Worm (Caenorhabditis elegans) whole organism, L3 larva: Measurements from ENCODE around the gene C31H2.4.

Source experiments
- R02D3.7 ChIP-seq: fragments of 150-350 bp; optimal IDR thresholded peaks from 2 replicates; lab custom pipeline; 2014; ENCODE audit warnings: missing biosample characterization, missing genetic modification characterization
- ZK546.5 ChIP-seq: sonication (generic microtip); optimal IDR thresholded peaks from 2 replicates; lab custom pipeline; 2017; ENCODE audit warnings: missing biosample characterization, missing genetic modification characterization
- aly-2 ChIP-seq: fragments of 150-350 bp; optimal IDR thresholded peaks from 2 replicates; lab custom pipeline; 2014; ENCODE audit warnings: missing biosample characterization, missing genetic modification characterization
- ceh-28 ChIP-seq: fragments of 150-350 bp; optimal IDR thresholded peaks from 2 replicates; lab custom pipeline; 2014; ENCODE audit warnings: missing biosample characterization, missing genetic modification reagents, missing genetic modification characterization
- egl-27 ChIP-seq: sonication (generic microtip); optimal IDR thresholded peaks from 4 replicates; lab custom pipeline; 2017; ENCODE audit warnings: missing biosample characterization, missing genetic modification reagents, missing genetic modification characterization
- elt-1 ChIP-seq: fragments of 150-350 bp; optimal IDR thresholded peaks from 2 replicates; lab custom pipeline; 2014; ENCODE audit warnings: missing biosample characterization, missing genetic modification characterization
- elt-2 ChIP-seq: sonication (generic microtip); optimal IDR thresholded peaks from 2 replicates; lab custom pipeline; 2016; ENCODE audit warnings: missing genetic modification reagents, mild to moderate bottlenecking, missing genetic modification characterization, missing compliant biosample characterization
- elt-3 ChIP-seq, 3 experiments: fragments of 150-350 bp in 1 of 3; sonication (generic microtip) in 2 of 3; optimal IDR thresholded peaks; 2 replicates in 2 of 3; 4 replicates in 1 of 3; lab custom pipeline; 2014 to 2017; ENCODE audit warnings: missing biosample characterization in 3 of 3, missing genetic modification characterization in 3 of 3
- eor-1 ChIP-seq, 2 experiments: fragments of 150-350 bp; optimal IDR thresholded peaks; 2 replicates each; lab custom pipeline; 2014 to 2018; ENCODE audit warnings: missing biosample characterization in 2 of 2, missing genetic modification characterization in 2 of 2
- fkh-10 ChIP-seq: sonication (generic microtip); optimal IDR thresholded peaks from 2 replicates; lab custom pipeline; 2017; ENCODE audit warnings: missing biosample characterization, missing genetic modification reagents, missing genetic modification characterization
- fkh-2 ChIP-seq: fragments of 150-350 bp; optimal IDR thresholded peaks from 2 replicates; lab custom pipeline; 2014; ENCODE audit warnings: missing biosample characterization, missing genetic modification reagents, missing genetic modification characterization
- fos-1 ChIP-seq: fragments of 150-350 bp; optimal IDR thresholded peaks from 2 replicates; lab custom pipeline; 2014; ENCODE audit warnings: missing biosample characterization, missing genetic modification characterization
- jun-1 ChIP-seq: fragments of 150-350 bp; optimal IDR thresholded peaks from 2 replicates; lab custom pipeline; 2014; ENCODE audit warnings: missing biosample characterization, missing genetic modification reagents, missing genetic modification characterization
- lsy-12 ChIP-seq: sonication (generic microtip); optimal IDR thresholded peaks from 2 replicates; lab custom pipeline; 2016; ENCODE audit warnings: mild to moderate bottlenecking, missing genetic modification characterization, missing compliant biosample characterization
- mdl-1 ChIP-seq: fragments of 150-350 bp; optimal IDR thresholded peaks from 2 replicates; lab custom pipeline; 2014; ENCODE audit warnings: missing biosample characterization, missing genetic modification characterization
- mml-1 ChIP-seq: fragments of 150-350 bp; sonication (generic microtip); optimal IDR thresholded peaks from 3 replicates; lab custom pipeline; 2014; ENCODE audit warnings: missing biosample characterization, missing genetic modification characterization
- nfya-1 ChIP-seq: sonication (generic microtip); optimal IDR thresholded peaks from 2 replicates; lab custom pipeline; 2017; ENCODE audit warnings: missing genetic modification characterization, mild to moderate bottlenecking, missing compliant biosample characterization, antibody characterized with exemption, moderate library complexity; ENCODE audit not compliant: insufficient read depth
- nhr-11 ChIP-seq: fragments of 150-350 bp; optimal IDR thresholded peaks from 2 replicates; lab custom pipeline; 2014; ENCODE audit warnings: missing biosample characterization, missing genetic modification characterization
- nhr-12 ChIP-seq: fragments of 150-350 bp; optimal IDR thresholded peaks from 2 replicates; lab custom pipeline; 2014; ENCODE audit warnings: missing biosample characterization, missing genetic modification characterization
- nhr-23 ChIP-seq: fragments of 150-350 bp; optimal IDR thresholded peaks from 2 replicates; lab custom pipeline; 2014; ENCODE audit warnings: missing biosample characterization, missing genetic modification reagents, missing genetic modification characterization
- nhr-237 ChIP-seq: fragments of 150-350 bp; optimal IDR thresholded peaks from 2 replicates; lab custom pipeline; 2014; ENCODE audit warnings: missing biosample characterization, missing genetic modification characterization
- nhr-25 ChIP-seq: sonication (generic microtip); optimal IDR thresholded peaks from 2 replicates; lab custom pipeline; 2017; ENCODE audit warnings: missing biosample characterization, missing genetic modification characterization
- nhr-28 ChIP-seq: fragments of 150-350 bp; optimal IDR thresholded peaks from 2 replicates; lab custom pipeline; 2014; ENCODE audit warnings: missing biosample characterization, missing genetic modification characterization
- nhr-43 ChIP-seq: sonication (generic microtip); optimal IDR thresholded peaks from 2 replicates; lab custom pipeline; 2016; ENCODE audit warnings: mild to moderate bottlenecking, missing genetic modification characterization, missing compliant biosample characterization; ENCODE audit not compliant: poor library complexity, severe bottlenecking
- nhr-67 ChIP-seq: fragments of 150-350 bp; optimal IDR thresholded peaks from 2 replicates; lab custom pipeline; 2014; ENCODE audit warnings: missing biosample characterization, missing genetic modification characterization
- nhr-76 ChIP-seq: fragments of 150-350 bp; sonication (generic microtip); optimal IDR thresholded peaks from 5 replicates; lab custom pipeline; 2014; ENCODE audit warnings: missing biosample characterization, missing genetic modification characterization
- nhr-77 ChIP-seq: fragments of 150-350 bp; optimal IDR thresholded peaks from 2 replicates; lab custom pipeline; 2014; ENCODE audit warnings: missing biosample characterization, missing genetic modification characterization
- pha-4 ChIP-seq: fragments of 150-350 bp; optimal IDR thresholded peaks from 2 replicates; lab custom pipeline; 2014; ENCODE audit warnings: missing biosample characterization, missing genetic modification reagents, missing genetic modification characterization
- pqm-1 ChIP-seq: fragments of 150-350 bp; optimal IDR thresholded peaks from 2 replicates; lab custom pipeline; 2017; ENCODE audit warnings: missing biosample characterization, missing genetic modification characterization, inconsistent platforms
- sea-2 ChIP-seq: fragments of 150-350 bp; sonication (generic microtip); optimal IDR thresholded peaks from 4 replicates; lab custom pipeline; 2014; ENCODE audit warnings: missing biosample characterization, missing genetic modification reagents, missing genetic modification characterization
- tbx-2 ChIP-seq: sonication (generic microtip); optimal IDR thresholded peaks from 2 replicates; lab custom pipeline; 2016; ENCODE audit warnings: mild to moderate bottlenecking, missing genetic modification characterization, missing compliant biosample characterization
- unc-62 ChIP-seq: fragments of 150-350 bp; sonication (generic microtip); optimal IDR thresholded peaks from 4 replicates; lab custom pipeline; 2014; ENCODE audit warnings: missing biosample characterization, missing genetic modification reagents, missing genetic modification characterization
- ztf-11 ChIP-seq: fragments of 150-350 bp; optimal IDR thresholded peaks from 2 replicates; lab custom pipeline; 2014; ENCODE audit warnings: missing biosample characterization, missing genetic modification characterization
- ztf-4 ChIP-seq: fragments of 150-350 bp; optimal IDR thresholded peaks from 2 replicates; lab custom pipeline; 2014; ENCODE audit warnings: missing biosample characterization, missing genetic modification characterization

C31H2.4 gene

DNA sequence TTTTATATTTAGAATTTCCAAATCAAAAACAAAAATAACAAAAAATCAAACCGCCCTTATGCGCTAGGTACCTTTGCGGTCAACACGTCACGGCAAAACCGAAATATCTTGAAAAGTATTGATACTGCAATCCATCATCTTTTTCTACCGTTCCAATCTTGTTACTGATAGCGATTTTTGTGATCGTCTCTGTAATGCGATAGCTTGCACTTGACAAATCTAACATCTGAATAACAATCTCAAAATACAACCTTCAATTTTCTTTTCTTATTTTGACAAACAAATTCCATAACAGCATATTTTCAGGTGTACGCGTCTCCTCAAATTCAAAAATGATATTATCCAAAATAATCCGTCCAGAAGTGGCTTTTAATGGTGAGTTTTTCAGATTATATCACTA is 25.5 kb downstream of the C31H2.4 start, which contains the start of gene tbc-7:
tbc-7 (plus strand) TSS at position 301 of the 400 bp plus-strand sequence.
- no peak for TF ChIP-seq jun-1
- TF ChIP-seq mdl-1 = no peak
- no peak for TF ChIP-seq R02D3.7 (tag; lab: Kevin White, UChicago)
- TF ChIP-seq nfya-1 (tag; lab: Kevin White, UChicago) = no peak
- TF ChIP-seq unc-62 (GFP tag; lab: Kevin White, UChicago) = no peak
- no peak for TF ChIP-seq nhr-25
- no peak for TF ChIP-seq nhr-77 (tag; lab: Kevin White, UChicago)
- TF ChIP-seq elt-2 (tag; lab: Kevin White, UChicago) = no peak
- no peak for TF ChIP-seq pha-4 (tag; lab: Kevin White, UChicago)
- TF ChIP-seq tbx-2 = no peak
- TF ChIP-seq ztf-4 (tag; lab: Kevin White, UChicago) = no peak
- TF ChIP-seq egl-27 (tag; lab: Kevin White, UChicago) = no peak
- no peak for TF ChIP-seq fkh-10 (GFP tag; lab: Kevin White, UChicago)
- TF ChIP-seq ZK546.5 (tag; lab: Kevin White, UChicago) = no peak

DNA sequence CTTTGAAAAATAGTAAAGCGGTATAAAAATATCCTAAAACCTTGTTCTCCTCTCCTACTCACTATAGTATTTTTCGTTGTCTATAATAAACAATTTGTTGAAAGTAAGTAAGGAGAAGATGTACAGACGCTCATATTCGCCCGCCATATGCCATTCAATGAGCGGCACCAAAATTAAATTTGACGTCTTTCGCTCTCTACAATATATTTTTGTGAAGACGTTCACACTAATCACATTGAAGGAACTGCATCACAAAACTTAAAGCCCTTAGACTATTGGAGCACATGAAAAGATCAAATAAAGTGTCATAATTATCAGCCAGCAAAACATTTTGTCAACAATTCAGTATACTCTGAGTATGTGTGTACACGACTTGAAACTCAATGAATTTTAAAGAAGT is 27.7 kb downstream of the C31H2.4 start:
- TF ChIP-seq eor-1 (tag; optimal IDR thresholded peaks at IDR 0.05; lab: Kevin White, UChicago) = no peak
- TF ChIP-seq nhr-11 (tag; lab: Kevin White, UChicago) = no peak
- no peak for TF ChIP-seq lsy-12 (tag; lab: Kevin White, UChicago)
- no peak for TF ChIP-seq nhr-23 (tag; lab: Kevin White, UChicago)
- no peak for TF ChIP-seq R02D3.7 (tag; lab: Kevin White, UChicago)
- no peak for TF ChIP-seq ZK546.5 (tag; lab: Kevin White, UChicago)
- no peak for TF ChIP-seq elt-1 (tag; lab: Kevin White, UChicago)
- TF ChIP-seq nhr-43 (tag; lab: Kevin White, UChicago) = no peak

DNA sequence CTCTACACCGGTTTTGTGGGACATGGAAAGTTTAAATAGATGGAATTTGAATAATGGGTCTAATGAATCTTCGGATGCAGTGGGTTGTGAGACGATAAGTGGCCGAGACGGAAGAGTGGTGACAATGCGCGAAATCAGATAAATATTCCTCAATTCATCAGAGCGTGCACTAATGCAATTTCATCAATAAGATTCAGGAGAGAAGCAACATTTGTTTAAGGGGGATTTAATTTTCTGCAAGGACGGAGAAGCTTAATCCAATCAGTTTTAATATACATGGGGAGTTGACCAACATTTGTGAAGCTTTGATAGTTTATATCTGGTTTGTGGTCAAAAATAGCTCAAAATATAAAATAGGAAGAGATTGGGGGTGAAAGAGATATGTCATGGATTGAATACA is 30.0 kb downstream of the C31H2.4 start:
- TF ChIP-seq fkh-2 (tag; lab: Kevin White, UChicago) = no peak
- no peak for TF ChIP-seq nhr-25
- TF ChIP-seq nhr-237 (tag; lab: Kevin White, UChicago) = no peak
- no peak for TF ChIP-seq nhr-12
- TF ChIP-seq ztf-11 = no peak
- no peak for TF ChIP-seq nhr-76 (tag; lab: Kevin White, UChicago)
- TF ChIP-seq pqm-1 (tag; lab: Kevin White, UChicago) = no peak

DNA sequence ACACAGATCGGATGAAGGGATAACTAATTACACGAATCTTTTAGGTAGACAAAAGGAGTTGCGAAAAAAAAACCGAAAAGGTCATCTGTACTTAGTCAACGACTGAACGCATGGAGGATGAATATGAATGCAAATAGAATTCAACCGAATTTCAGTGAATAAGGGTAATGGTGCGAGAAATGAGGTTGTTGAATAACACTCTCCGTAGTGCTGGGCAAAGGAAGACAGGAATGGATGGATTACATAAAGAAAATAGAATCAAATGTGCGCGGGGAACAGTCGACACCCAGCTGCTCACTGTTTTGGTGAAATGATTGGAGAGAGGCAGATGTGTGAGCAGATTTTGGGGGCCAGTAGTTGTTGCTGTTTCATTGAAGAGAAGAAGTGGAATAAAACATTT is 35.2 kb downstream of the C31H2.4 start:
- no peak for TF ChIP-seq nhr-12
- TF ChIP-seq jun-1 = no peak
- peak; percentile 31 for TF ChIP-seq nhr-25

DNA sequence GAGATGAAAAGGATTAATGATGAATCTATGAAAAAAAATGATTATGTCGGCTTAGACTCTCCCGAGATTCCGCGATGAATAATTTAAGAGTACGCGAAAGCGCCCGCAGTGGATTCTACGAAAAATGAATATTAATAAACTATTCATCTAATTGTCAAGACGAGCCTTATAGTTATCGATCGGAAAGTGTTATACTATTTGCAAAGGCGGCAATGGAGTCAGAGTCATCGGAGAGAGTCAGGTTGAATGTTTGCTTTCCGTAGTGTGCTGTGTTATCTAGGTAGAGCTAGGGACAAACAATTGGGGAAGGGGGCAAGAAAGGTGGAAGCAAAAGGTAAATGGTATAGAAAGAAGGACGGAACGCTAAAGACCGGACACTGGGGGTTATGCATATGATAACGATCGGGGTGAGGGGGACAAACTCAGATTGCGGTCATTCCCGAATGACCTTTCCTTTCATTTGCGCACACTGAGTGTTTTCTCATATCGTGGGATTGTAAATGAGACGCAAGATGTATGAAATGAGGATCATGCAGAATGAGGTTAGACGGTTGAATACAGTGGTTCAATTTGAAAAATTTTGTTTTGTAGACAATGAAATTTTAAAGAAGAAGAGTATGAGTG is 36.6 kb downstream of the C31H2.4 start:
- TF ChIP-seq mdl-1 (no peak), ceh-28 (no peak), nhr-67 (tag; lab: Kevin White, UChicago) (no peak), nhr-11 (tag; lab: Kevin White, UChicago) (no peak), aly-2 (no peak), pha-4 (tag; lab: Kevin White, UChicago) (peak; percentile 85), elt-2 (tag; lab: Kevin White, UChicago) (peak; percentile 22), elt-1 (tag; lab: Kevin White, UChicago) (no peak), elt-3 (tag; optimal IDR thresholded peaks at IDR 0.05; lab: Kevin White, UChicago) (no peak), nhr-28 (tag; lab: Kevin White, UChicago) (no peak), tbx-2 (no peak), sea-2 (GFP tag; lab: Kevin White, UChicago) (no peak), lsy-12 (tag; lab: Kevin White, UChicago) (no peak), nhr-25 (peak; percentile 26), pqm-1 (tag; lab: Kevin White, UChicago) (peak; percentile 30), mml-1 (tag; lab: Kevin White, UChicago) (no peak), nhr-77 (tag; lab: Kevin White, UChicago) (no peak), fos-1 (tag; lab: Kevin White, UChicago) (no peak), nhr-23 (tag; lab: Kevin White, UChicago) (peak; percentile 18), nfya-1 (tag; lab: Kevin White, UChicago) (no peak), ZK546.5 (tag; lab: Kevin White, UChicago) (no peak)
